Fruit fly (Drosophila melanogaster) whole organism, adult: Measurements from ENCODE around the gene brk.

ENCODE experiments used
- CG11617 ChIP-seq: fragments of 200-800 bp; sonication (Bioruptor generic); optimal IDR thresholded peaks from 2 replicates; lab custom pipeline; 2017; ENCODE audit warnings: mild to moderate bottlenecking, missing biosample characterization, missing genetic modification reagents, missing genetic modification characterization
- CG12768 ChIP-seq: fragments of 200-800 bp; sonication (Bioruptor generic); optimal IDR thresholded peaks from 2 replicates; lab custom pipeline; 2017; ENCODE audit warnings: missing biosample characterization, missing genetic modification characterization, mild to moderate bottlenecking, moderate library complexity, missing genetic modification reagents
- CG14711 ChIP-seq: fragments of 200-800 bp; sonication (Bioruptor generic); optimal IDR thresholded peaks from 2 replicates; lab custom pipeline; 2018; ENCODE audit warnings: missing biosample characterization, mild to moderate bottlenecking, missing genetic modification characterization, moderate library complexity
- CG1620 ChIP-seq: fragments of 200-800 bp; sonication (Bioruptor generic); optimal IDR thresholded peaks from 2 replicates; lab custom pipeline; 2016; ENCODE audit warnings: missing biosample characterization, missing genetic modification characterization
- CG33017 ChIP-seq: fragments of 200-800 bp; sonication (Bioruptor generic); optimal IDR thresholded peaks from 2 replicates; lab custom pipeline; 2018; ENCODE audit warnings: missing biosample characterization, mild to moderate bottlenecking, missing genetic modification characterization, moderate library complexity
- CG5204 ChIP-seq: fragments of 200-800 bp; sonication (Bioruptor generic); optimal IDR thresholded peaks from 2 replicates; lab custom pipeline; 2016; ENCODE audit warnings: missing biosample characterization, missing genetic modification characterization
- CG7045 ChIP-seq: fragments of 200-800 bp; sonication (Bioruptor generic); optimal IDR thresholded peaks from 2 replicates; lab custom pipeline; 2017; ENCODE audit warnings: missing biosample characterization, mild to moderate bottlenecking, missing genetic modification characterization
- CG7101 ChIP-seq: fragments of 200-800 bp; sonication (Bioruptor generic); optimal IDR thresholded peaks from 2 replicates; lab custom pipeline; 2018; ENCODE audit warnings: missing biosample characterization, mild to moderate bottlenecking, missing genetic modification characterization, moderate library complexity
- Clk ChIP-seq: fragments of 200-800 bp; sonication (Bioruptor generic); optimal IDR thresholded peaks from 2 replicates; lab custom pipeline; 2017; ENCODE audit warnings: missing biosample characterization, missing genetic modification characterization
- Crg-1 ChIP-seq: fragments of 200-800 bp; sonication (Bioruptor generic); optimal IDR thresholded peaks from 2 replicates; lab custom pipeline; 2016; ENCODE audit warnings: missing biosample characterization, missing genetic modification characterization
- Hr96 ChIP-seq: fragments of 200-800 bp; sonication (Bioruptor generic); optimal IDR thresholded peaks from 2 replicates; lab custom pipeline; 2016; ENCODE audit warnings: missing biosample characterization, missing genetic modification characterization
- Mnt ChIP-seq: fragments of 200-800 bp; sonication (Bioruptor generic); optimal IDR thresholded peaks from 2 replicates; lab custom pipeline; 2016; ENCODE audit warnings: missing biosample characterization, mild to moderate bottlenecking, missing genetic modification characterization
- bab1 ChIP-seq: fragments of 200-800 bp; sonication (Bioruptor generic); optimal IDR thresholded peaks from 3 replicates; lab custom pipeline; 2019; ENCODE audit warnings: missing biosample characterization, mild to moderate bottlenecking, missing genetic modification characterization, moderate library complexity
- cic ChIP-seq: fragments of 200-800 bp; sonication (Bioruptor generic); optimal IDR thresholded peaks from 2 replicates; lab custom pipeline; 2017; ENCODE audit warnings: missing biosample characterization, mild to moderate bottlenecking, missing genetic modification characterization, moderate library complexity
- cnc ChIP-seq, 2 experiments: fragments of >200 bp; optimal IDR thresholded peaks; 2 replicates each; lab custom pipeline; 2017
- kay ChIP-seq: fragments of 200-800 bp; sonication (Bioruptor generic); peaks from one replicate; lab custom pipeline; 2016; ENCODE audit warnings: missing biosample characterization, missing genetic modification characterization, borderline replicate concordance
- ovo ChIP-seq: fragments of 200-800 bp; sonication (Bioruptor generic); optimal IDR thresholded peaks from 2 replicates; lab custom pipeline; 2016; ENCODE audit warnings: missing biosample characterization, missing genetic modification characterization
- pad ChIP-seq: fragments of 200-800 bp; sonication (Bioruptor generic); optimal IDR thresholded peaks from 3 replicates; lab custom pipeline; 2017; ENCODE audit warnings: missing biosample characterization, missing genetic modification characterization, mild to moderate bottlenecking, moderate library complexity, missing genetic modification reagents
- tj ChIP-seq: fragments of 200-800 bp; sonication (Bioruptor generic); optimal IDR thresholded peaks from 3 replicates; lab custom pipeline; 2017; ENCODE audit warnings: missing biosample characterization, mild to moderate bottlenecking, missing genetic modification characterization, moderate library complexity
- toe ChIP-seq: fragments of 200-800 bp; sonication (Bioruptor generic); optimal IDR thresholded peaks from 2 replicates; lab custom pipeline; 2016; ENCODE audit warnings: missing biosample characterization, missing genetic modification characterization

Gene brk

DNA sequence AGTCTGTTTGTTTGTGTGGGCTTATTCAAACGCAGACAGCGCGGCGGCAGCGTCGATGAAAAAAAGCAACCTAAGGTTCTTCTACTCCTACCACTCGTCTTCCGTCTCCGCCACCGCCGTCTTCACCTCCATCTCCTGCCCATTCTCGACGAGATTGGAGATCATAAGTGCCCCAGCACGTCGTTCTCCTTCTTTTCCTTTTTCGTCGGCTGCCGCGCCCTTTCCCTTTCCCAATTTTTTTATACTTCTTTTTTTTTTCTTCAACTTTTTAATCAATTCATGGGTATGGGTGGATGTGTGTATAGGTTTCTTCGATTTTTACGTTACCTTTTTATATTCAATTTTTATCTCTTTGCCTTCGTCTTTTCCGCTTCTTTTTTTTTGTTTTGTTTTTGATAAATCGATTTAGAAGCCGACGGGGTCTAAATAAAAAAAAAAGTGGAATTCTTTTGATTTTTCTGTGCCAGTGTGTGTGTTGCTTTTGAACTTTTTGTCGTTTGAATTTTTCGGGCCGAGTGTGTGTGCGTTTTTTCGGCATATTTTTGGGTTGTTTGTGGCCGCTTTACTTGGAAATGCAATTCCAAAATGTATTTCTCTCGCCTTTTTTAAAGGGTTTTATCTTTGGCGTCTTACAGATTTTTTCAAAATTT lies 2.8 kb upstream of the brk start:
- no peak for TF ChIP-seq CG14711 (tag; lab: Kevin White, UChicago)
- no peak for TF ChIP-seq toe
- no peak for TF ChIP-seq tj (GFP tag; lab: Kevin White, UChicago)
- no peak for TF ChIP-seq bab1
- no peak for TF ChIP-seq CG7101
- no peak for TF ChIP-seq CG11617
- TF ChIP-seq CG5204: no peak
- no peak for TF ChIP-seq CG33017 (tag; lab: Kevin White, UChicago)

- peak; percentile 29 for TF ChIP-seq Mnt
- no peak for TF ChIP-seq ovo (GFP tag; lab: Kevin White, UChicago)
- TF ChIP-seq bab1: peak; percentile 0
- no peak for TF ChIP-seq CG11617
- TF ChIP-seq tj (GFP tag; lab: Kevin White, UChicago): peak; percentile 52
- peak; percentile 51 for TF ChIP-seq cic (GFP tag; lab: Kevin White, UChicago)
- no peak for TF ChIP-seq CG7101
- peak; percentile 10 for TF ChIP-seq CG14711 (tag; lab: Kevin White, UChicago)
Observed at dm6 chrX:7305753-7306338, 1.9 kb upstream of the brk start.

DNA sequence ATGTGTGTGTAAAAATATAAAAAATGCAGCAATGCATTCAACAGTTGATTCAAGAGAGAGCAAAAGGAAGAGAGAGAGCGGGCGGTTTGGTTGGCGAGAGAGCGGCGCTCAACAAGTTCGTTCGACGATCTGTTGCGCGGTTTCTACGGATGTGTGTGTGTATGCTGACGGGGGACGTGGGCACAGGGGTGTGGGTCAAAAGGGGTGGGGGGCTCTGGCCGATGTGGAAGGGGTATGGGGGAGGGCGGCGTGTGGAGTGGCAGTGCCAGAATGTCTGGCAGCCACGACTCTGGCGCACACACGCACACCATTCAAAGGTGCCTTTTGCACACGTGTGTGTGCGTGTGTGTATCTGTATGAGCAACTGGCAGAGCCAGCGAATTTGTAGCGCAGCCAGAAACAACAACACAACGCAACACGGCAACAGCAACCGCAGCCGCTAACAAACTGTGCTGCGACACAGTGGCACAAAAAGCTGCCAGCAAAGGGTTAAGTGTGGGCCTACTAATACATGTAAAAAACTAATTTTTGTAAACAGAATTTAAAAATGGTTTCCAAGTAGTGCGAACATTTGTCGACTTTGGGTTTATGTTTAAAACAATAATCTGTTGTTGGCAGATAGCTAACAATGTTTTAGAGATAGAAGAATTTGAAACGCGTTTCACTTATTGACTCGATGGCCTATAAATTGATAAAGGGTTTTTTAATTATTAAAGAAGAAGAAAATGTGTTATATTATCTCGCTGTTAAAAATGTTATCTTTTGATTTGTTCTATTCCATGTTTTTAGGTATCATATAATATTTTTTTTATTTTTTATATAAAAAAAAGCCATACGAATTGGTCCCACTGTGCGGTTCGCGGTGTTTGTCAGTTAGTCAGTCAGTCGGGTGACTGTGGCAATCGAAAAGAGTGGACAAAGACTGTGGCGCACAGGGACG lies 931 bp upstream of the brk start:
- TF ChIP-seq CG1620 (peak; percentile 60), Mnt (no peak), Crg-1 (GFP tag; lab: Kevin White, UChicago) (no peak), kay (peak; percentile 90), ovo (GFP tag; lab: Kevin White, UChicago) (peak; percentile 67), toe (peak; percentile 56), CG33017 (tag; lab: Kevin White, UChicago) (peak; percentile 49), CG5204 (peak; percentile 64), cic (GFP tag; lab: Kevin White, UChicago) (peak; percentile 62), CG12768 (GFP tag; lab: Kevin White, UChicago) (peak; percentile 65), Hr96 (GFP tag; lab: Kevin White, UChicago) (peak; percentile 57), CG7045 (peak; percentile 73), pad (GFP tag; lab: Kevin White, UChicago) (peak; percentile 57), bab1 (peak; percentile 27), CG11617 (peak; percentile 92), tj (GFP tag; lab: Kevin White, UChicago) (peak; percentile 76), cnc (optimal IDR thresholded peaks at IDR 0.05; lab: Kevin White, UChicago) (no peak), Clk (peak; percentile 78), CG7101 (peak; percentile 81), CG14711 (tag; lab: Kevin White, UChicago) (peak; percentile 76)

DNA sequence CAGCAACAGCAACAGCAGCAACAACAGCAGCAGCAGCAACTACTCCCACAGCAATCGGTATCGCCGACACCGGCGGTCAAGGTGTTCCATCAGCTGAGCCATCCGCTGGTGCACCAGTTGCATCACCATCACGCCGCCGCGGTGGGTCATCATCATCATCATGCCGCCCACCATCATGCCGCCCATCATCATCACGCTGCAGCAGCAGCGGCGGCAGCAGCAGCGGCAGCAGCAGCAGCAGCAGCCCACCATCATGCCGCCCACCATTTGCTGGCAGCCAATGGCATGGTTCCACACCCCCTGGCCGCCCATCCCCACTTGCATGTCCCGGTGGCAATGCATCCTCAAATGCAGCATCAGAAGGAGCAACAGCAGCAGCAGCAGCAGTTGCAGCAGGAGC lies 1.1 kb downstream of the brk start:
- TF ChIP-seq Hr96 (GFP tag; lab: Kevin White, UChicago): no peak
- no peak for TF ChIP-seq kay
- TF ChIP-seq CG11617: no peak

DNA sequence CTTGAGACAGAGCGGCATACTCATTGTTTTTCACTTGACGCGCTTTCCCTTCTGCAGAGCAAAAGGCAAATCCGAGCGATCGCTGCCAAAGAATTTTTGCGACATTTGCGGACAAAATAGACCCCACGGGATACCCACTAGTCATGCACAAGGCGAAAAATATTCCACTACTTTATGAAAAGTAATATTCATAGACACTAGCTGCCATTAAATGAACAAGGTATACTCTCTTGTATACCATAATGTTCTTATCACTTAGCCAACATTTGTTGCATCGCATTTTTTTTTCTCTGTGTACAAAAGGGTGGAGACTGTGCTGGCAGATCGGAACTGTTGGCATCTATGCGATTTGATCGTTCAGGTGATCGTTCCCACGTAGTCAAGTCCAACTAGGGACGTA lies 4.7 kb downstream of the brk start:
- no peak for TF ChIP-seq CG5204
- no peak for TF ChIP-seq cic (GFP tag; lab: Kevin White, UChicago)
- no peak for TF ChIP-seq Crg-1 (GFP tag; lab: Kevin White, UChicago)
- no peak for TF ChIP-seq pad (GFP tag; lab: Kevin White, UChicago)
- no peak for TF ChIP-seq ovo (GFP tag; lab: Kevin White, UChicago)
- TF ChIP-seq Hr96 (GFP tag; lab: Kevin White, UChicago): no peak
- TF ChIP-seq CG7045: no peak
- no peak for TF ChIP-seq CG14711 (tag; lab: Kevin White, UChicago)
- no peak for TF ChIP-seq CG1620
- no peak for TF ChIP-seq Clk
- no peak for TF ChIP-seq CG12768 (GFP tag; lab: Kevin White, UChicago)
- no peak for TF ChIP-seq CG33017 (tag; lab: Kevin White, UChicago)
- no peak for TF ChIP-seq bab1

dm6 chrX:7315925-7316650 lies 8.3 kb downstream of the brk start:
- TF ChIP-seq cic (GFP tag; lab: Kevin White, UChicago): peak; percentile 54
- no peak for TF ChIP-seq Mnt
